Fruit fly (Drosophila melanogaster) whole organism, embryonic: ENCODE data around the gene a10.

Experiments
- B-H2 ChIP-seq: fragments of 200-800 bp; sonication (Bioruptor generic); optimal IDR thresholded peaks from 2 replicates; lab custom pipeline; 2018; ENCODE audit warnings: missing biosample characterization, mild to moderate bottlenecking, missing genetic modification characterization
- CG11695 ChIP-seq: fragments of 200-800 bp; sonication (Bioruptor generic); IDR thresholded peaks from 3 replicates; pipeline ENCODE4 v1.3.6; 2022; ENCODE audit warnings: missing biosample characterization, missing genetic modification characterization
- CG13296 ChIP-seq: fragments of 200-800 bp; sonication (Bioruptor generic); optimal IDR thresholded peaks from 3 replicates; lab custom pipeline; 2018; ENCODE audit warnings: missing biosample characterization, mild to moderate bottlenecking, missing genetic modification characterization
- CG13894 ChIP-seq: fragments of 200-800 bp; sonication (Bioruptor generic); optimal IDR thresholded peaks from 3 replicates; lab custom pipeline; 2018; ENCODE audit warnings: missing biosample characterization, mild to moderate bottlenecking, missing genetic modification characterization, moderate library complexity
- CG15073 ChIP-seq: fragments of 200-800 bp; sonication (Bioruptor generic); optimal IDR thresholded peaks from 2 replicates; lab custom pipeline; 2016; ENCODE audit warnings: missing biosample characterization, missing genetic modification characterization
- CG16815 ChIP-seq: fragments of 200-800 bp; sonication (Bioruptor generic); optimal IDR thresholded peaks from 3 replicates; lab custom pipeline; 2017; ENCODE audit warnings: missing biosample characterization, mild to moderate bottlenecking, missing genetic modification characterization
- CG31224 ChIP-seq: fragments of 200-800 bp; sonication (Bioruptor generic); IDR thresholded peaks from 2 replicates; pipeline ENCODE4 v1.3.6; 2022; ENCODE audit warnings: missing biosample characterization, missing genetic modification characterization
- CG33213 ChIP-seq: fragments of 200-800 bp; sonication (Bioruptor generic); optimal IDR thresholded peaks from 3 replicates; lab custom pipeline; 2016; ENCODE audit warnings: missing biosample characterization, missing genetic modification characterization
- CG33557 ChIP-seq: fragments of 200-800 bp; sonication (Bioruptor generic); optimal IDR thresholded peaks from 2 replicates; lab custom pipeline; 2019; ENCODE audit warnings: missing biosample characterization, mild to moderate bottlenecking, missing genetic modification characterization, moderate library complexity
- CG34224 ChIP-seq: fragments of 200-800 bp; sonication (Bioruptor generic); IDR thresholded peaks from 3 replicates; pipeline ENCODE4 v1.3.6; 2022; ENCODE audit warnings: missing biosample characterization, missing genetic modification characterization; ENCODE audit not compliant: partially characterized antibody
- CG3726 ChIP-seq: fragments of 200-800 bp; sonication (Bioruptor generic); IDR thresholded peaks from 3 replicates; pipeline ENCODE4, ENCODE4 v1.3.6; 2022; ENCODE audit warnings: missing biosample characterization, missing genetic modification characterization
- CG42726 ChIP-seq: fragments of 200-800 bp; sonication (Bioruptor generic); IDR thresholded peaks from 2 replicates; pipeline ENCODE4 v1.3.6; 2022; ENCODE audit warnings: missing biosample characterization, missing genetic modification characterization; ENCODE audit not compliant: partially characterized antibody
- CG6689 ChIP-seq: fragments of 200-800 bp; sonication (Bioruptor generic); IDR thresholded peaks from 2 replicates; pipeline ENCODE4 v1.3.6; 2022; ENCODE audit warnings: missing biosample characterization, missing genetic modification characterization
- CG7928 ChIP-seq: fragments of 200-800 bp; sonication (Bioruptor generic); optimal IDR thresholded peaks from 2 replicates; lab custom pipeline; 2017; ENCODE audit warnings: missing biosample characterization, mild to moderate bottlenecking, missing genetic modification characterization
- CG7987 ChIP-seq: fragments of 200-800 bp; sonication (Bioruptor generic); optimal IDR thresholded peaks from 2 replicates; lab custom pipeline; 2018; ENCODE audit warnings: missing biosample characterization, mild to moderate bottlenecking, missing genetic modification characterization, moderate library complexity
- CG9817 ChIP-seq: fragments of 200-800 bp; sonication (Bioruptor generic); optimal IDR thresholded peaks from 2 replicates; lab custom pipeline; 2018; ENCODE audit warnings: missing biosample characterization, mild to moderate bottlenecking, missing genetic modification characterization, moderate library complexity
- CoRest ChIP-seq: fragments of 200-800 bp; sonication (Bioruptor generic); optimal IDR thresholded peaks from 3 replicates; lab custom pipeline; 2018; ENCODE audit warnings: missing biosample characterization, mild to moderate bottlenecking, missing genetic modification characterization, moderate library complexity
- D ChIP-seq, 2 experiments: fragments of 200-800 bp in 1 of 2; fragments of >200 bp in 1 of 2; sonication (Bioruptor generic) in 1 of 2; optimal IDR thresholded peaks; 2 replicates in 1 of 2; 3 replicates in 1 of 2; lab custom pipeline; 2017; ENCODE audit warnings: mild to moderate bottlenecking in 1 of 2, missing biosample characterization in 1 of 2, missing genetic modification characterization in 1 of 2, missing genetic modification reagents in 1 of 2
- E2f2 ChIP-seq: fragments of 200-800 bp; sonication (Bioruptor generic); IDR thresholded peaks from 2 replicates; pipeline ENCODE4 v1.3.6; 2022; ENCODE audit warnings: missing biosample characterization, missing genetic modification characterization
- Hey ChIP-seq: fragments of 200-800 bp; sonication (Bioruptor generic); optimal IDR thresholded peaks from 3 replicates; lab custom pipeline; 2018; ENCODE audit warnings: missing biosample characterization, mild to moderate bottlenecking, missing genetic modification characterization
- Hsf ChIP-seq: fragments of 200-800 bp; sonication (Bioruptor generic); optimal IDR thresholded peaks from 3 replicates; lab custom pipeline; 2016; ENCODE audit warnings: missing biosample characterization, missing genetic modification characterization
- Kr ChIP-seq: fragments of 200-800 bp; sonication (Bioruptor generic); optimal IDR thresholded peaks from 2 replicates; lab custom pipeline; 2017; ENCODE audit warnings: missing biosample characterization, mild to moderate bottlenecking, missing genetic modification characterization
- NK7.1 ChIP-seq: fragments of 200-800 bp; sonication (Bioruptor generic); optimal IDR thresholded peaks from 3 replicates; lab custom pipeline; 2016; ENCODE audit warnings: missing biosample characterization, missing genetic modification characterization
- Oaz ChIP-seq: fragments of 200-800 bp; sonication (Bioruptor generic); IDR thresholded peaks from 2 replicates; pipeline ENCODE4 v1.3.6; 2022; ENCODE audit warnings: missing biosample characterization, missing genetic modification characterization
- Sox100B ChIP-seq: fragments of 200-800 bp; sonication (Bioruptor generic); optimal IDR thresholded peaks from 3 replicates; lab custom pipeline; 2018; ENCODE audit warnings: missing biosample characterization, mild to moderate bottlenecking, missing genetic modification characterization
- Sry-β ChIP-seq: fragments of 200-800 bp; sonication (Bioruptor generic); optimal IDR thresholded peaks from 2 replicates; lab custom pipeline; 2018; ENCODE audit warnings: missing biosample characterization, mild to moderate bottlenecking, missing genetic modification characterization, moderate library complexity
- ac ChIP-seq: fragments of 200-800 bp; sonication (Bioruptor generic); optimal IDR thresholded peaks from 3 replicates; lab custom pipeline; 2017; ENCODE audit warnings: missing biosample characterization, mild to moderate bottlenecking, missing genetic modification characterization
- br ChIP-seq: fragments of >200 bp; optimal IDR thresholded peaks from 2 replicates; lab custom pipeline; 2017
- chn ChIP-seq: fragments of 200-800 bp; sonication (Bioruptor generic); optimal IDR thresholded peaks from 2 replicates; lab custom pipeline; 2016; ENCODE audit warnings: missing biosample characterization, missing genetic modification characterization
- corto ChIP-seq: fragments of 200-800 bp; sonication (Bioruptor generic); optimal IDR thresholded peaks from 2 replicates; lab custom pipeline; 2016; ENCODE audit warnings: missing biosample characterization, mild to moderate bottlenecking, missing genetic modification characterization, moderate library complexity
- disco-r ChIP-seq: fragments of 200-800 bp; sonication (Bioruptor generic); optimal IDR thresholded peaks from 2 replicates; lab custom pipeline; 2016; ENCODE audit warnings: missing biosample characterization, missing genetic modification characterization
- grau ChIP-seq: fragments of 200-800 bp; optimal IDR thresholded peaks from 3 replicates; lab custom pipeline; 2019; ENCODE audit warnings: missing biosample characterization, mild to moderate bottlenecking, missing genetic modification characterization, moderate library complexity
- gsb-n ChIP-seq: fragments of 200-800 bp; sonication (Bioruptor generic); optimal IDR thresholded peaks from 3 replicates; lab custom pipeline; 2018; ENCODE audit warnings: missing biosample characterization, mild to moderate bottlenecking, missing genetic modification characterization
- lola ChIP-seq, 3 experiments: fragments of >200 bp in 2 of 3; fragments of 200-800 bp in 1 of 3; sonication (Bioruptor generic) in 1 of 3; optimal IDR thresholded peaks; 2 replicates each; lab custom pipeline; 2017 to 2019; ENCODE audit warnings: missing biosample characterization in 3 of 3, missing genetic modification characterization in 3 of 3, mild to moderate bottlenecking in 1 of 3, moderate library complexity in 1 of 3
- mld ChIP-seq: fragments of 200-800 bp; sonication (Bioruptor generic); IDR thresholded peaks from 3 replicates; pipeline ENCODE4 v1.3.6; 2022; ENCODE audit warnings: missing biosample characterization, missing genetic modification characterization; ENCODE audit not compliant: partially characterized antibody
- nerfin-2 ChIP-seq: fragments of 200-800 bp; sonication (Bioruptor generic); IDR thresholded peaks from 2 replicates; pipeline ENCODE4 v1.3.6; 2022; ENCODE audit warnings: missing biosample characterization, missing genetic modification characterization; ENCODE audit not compliant: partially characterized antibody
- otp ChIP-seq: fragments of 200-800 bp; sonication (Bioruptor generic); IDR thresholded peaks from 3 replicates; pipeline ENCODE4, ENCODE4 v1.3.6; 2022; ENCODE audit warnings: missing biosample characterization, missing genetic modification characterization
- pros ChIP-seq: fragments of 200-800 bp; sonication (Bioruptor generic); optimal IDR thresholded peaks from 3 replicates; lab custom pipeline; 2019; ENCODE audit warnings: missing biosample characterization, mild to moderate bottlenecking, missing genetic modification characterization, moderate library complexity
- sc ChIP-seq, 3 experiments: fragments of >200 bp in 2 of 3; fragments of 200-800 bp in 1 of 3; sonication (Bioruptor generic) in 1 of 3; optimal IDR thresholded peaks; 2 replicates in 2 of 3; 3 replicates in 1 of 3; lab custom pipeline; 2017; ENCODE audit warnings: mild to moderate bottlenecking in 1 of 3, missing biosample characterization in 1 of 3, missing genetic modification characterization in 1 of 3, missing genetic modification reagents in 1 of 3
- sd ChIP-seq: fragments of 200-800 bp; sonication (Bioruptor generic); optimal IDR thresholded peaks from 3 replicates; lab custom pipeline; 2018; ENCODE audit warnings: missing biosample characterization, mild to moderate bottlenecking, missing genetic modification characterization, moderate library complexity
- sim ChIP-seq: fragments of 200-800 bp; sonication (Bioruptor generic); IDR thresholded peaks from 2 replicates; pipeline ENCODE4 v1.3.6; 2022; ENCODE audit warnings: missing biosample characterization, missing genetic modification characterization
- sisA ChIP-seq: fragments of 200-800 bp; sonication (Bioruptor generic); IDR thresholded peaks from 2 replicates; pipeline ENCODE4 v1.3.6; 2022; ENCODE audit warnings: missing biosample characterization, missing genetic modification characterization
- tgo ChIP-seq: fragments of 200-800 bp; sonication (Bioruptor generic); IDR thresholded peaks from 3 replicates; pipeline ENCODE4 v1.3.6; 2022; ENCODE audit warnings: missing biosample characterization, missing genetic modification characterization
- ttk ChIP-seq: fragments of 200-800 bp; sonication (Bioruptor generic); IDR thresholded peaks from 2 replicates; pipeline ENCODE4 v2.1.2; 2022; ENCODE audit warnings: missing biosample characterization, missing genetic modification characterization
- tup ChIP-seq: fragments of 200-800 bp; sonication (Bioruptor generic); optimal IDR thresholded peaks from 2 replicates; lab custom pipeline; 2016; ENCODE audit warnings: missing biosample characterization, mild to moderate bottlenecking, missing genetic modification characterization, moderate library complexity
- unc-4 ChIP-seq: fragments of 200-800 bp; sonication (Bioruptor generic); IDR thresholded peaks from 2 replicates; pipeline ENCODE4 v1.3.6; 2022; ENCODE audit warnings: missing biosample characterization, missing genetic modification characterization; ENCODE audit not compliant: partially characterized antibody
- zen ChIP-seq: fragments of 200-800 bp; sonication (Bioruptor generic); optimal IDR thresholded peaks from 3 replicates; lab custom pipeline; 2018; ENCODE audit warnings: missing biosample characterization, mild to moderate bottlenecking, missing genetic modification characterization, moderate library complexity

Gene a10

dm6 chr3L:17009715-17010491, 13.6 kb downstream of the a10 start (continued):
- TF ChIP-seq NK7.1 (GFP tag; lab: Kevin White, UChicago) (no peak), Oaz (GFP tag; lab: Robert Waterston, UW) (no peak), sisA (no peak), unc-4 (GFP tag; lab: Robert Waterston, UW) (peak; percentile 40; the same call in 1 of the 2 replicates), chn (GFP tag; lab: Kevin White, UChicago) (peak; percentile 51), ttk (GFP tag; lab: Robert Waterston, UW) (peak; percentile 44), sd (tag; lab: Kevin White, UChicago) (peak; percentile 93), CG31224 (no peak), CG13894 (tag; lab: Kevin White, UChicago) (peak; percentile 87), CG3726 (GFP tag; lab: Robert Waterston, UW) (no peak), CG9817 (peak; percentile 22), B-H2 (GFP tag; lab: Kevin White, UChicago) (peak; percentile 77), Hsf (GFP tag; lab: Kevin White, UChicago) (peak; percentile 0), pros (GFP tag; lab: Kevin White, UChicago) (peak; percentile 58), CG33557 (GFP tag; lab: Kevin White, UChicago) (peak; percentile 11), disco-r (GFP tag; lab: Kevin White, UChicago) (no peak), corto (GFP tag; lab: Kevin White, UChicago) (no peak), mld (GFP tag; lab: Robert Waterston, UW) (no peak), ac (GFP tag; lab: Kevin White, UChicago) (no peak), CG34224 (peak; percentile 51; the same call in 1 of the 3 replicates), sc (optimal IDR thresholded peaks at IDR 0.05; lab: Kevin White, UChicago) (no peak), sc (GFP tag; optimal IDR thresholded peaks at IDR 0.05; lab: Kevin White, UChicago) (no peak), Sry-β (no peak), D (optimal IDR thresholded peaks at IDR 0.05; lab: Kevin White, UChicago) (no peak), D (GFP tag; optimal IDR thresholded peaks at IDR 0.05; lab: Kevin White, UChicago) (no peak), CG7987 (GFP tag; lab: Kevin White, UChicago) (peak; percentile 82), CG7928 (GFP tag; lab: Kevin White, UChicago) (no peak), otp (GFP tag; lab: Robert Waterston, UW) (no peak), sim (GFP tag; lab: Robert Waterston, UW) (no peak), lola (GFP tag; optimal IDR thresholded peaks at IDR 0.05; lab: Kevin White, UChicago) (no peak), CG15073 (GFP tag; lab: Kevin White, UChicago) (no peak), zen (tag; lab: Kevin White, UChicago) (no peak), tup (GFP tag; lab: Kevin White, UChicago) (no peak), Kr (GFP tag; lab: Kevin White, UChicago) (no peak), CG11695 (GFP tag; lab: Robert Waterston, UW) (peak; percentile 50; the same call in 2 of the 3 replicates), grau (tag; lab: Kevin White, UChicago) (peak; percentile 49), CG42726 (GFP tag; lab: Robert Waterston, UW) (peak; percentile 67; the same call in 1 of the 2 replicates), CG13296 (GFP tag; lab: Kevin White, UChicago) (peak; percentile 62), gsb-n (tag; lab: Kevin White, UChicago) (no peak), Sox100B (GFP tag; lab: Kevin White, UChicago) (peak; percentile 41), E2f2 (GFP tag; lab: Robert Waterston, UW) (no peak; the same call in 1 of the 2 replicates), CG6689 (no peak), tgo (GFP tag; lab: Robert Waterston, UW) (peak; percentile 29; the same call in 2 of the 3 replicates), Hey (tag; lab: Kevin White, UChicago) (peak; percentile 32), CG16815 (GFP tag; lab: Kevin White, UChicago) (no peak), CG33213 (no peak), br (lab: Kevin White, UChicago) (no peak), CoRest (tag; lab: Kevin White, UChicago) (peak; percentile 0), nerfin-2 (GFP tag; lab: Robert Waterston, UW) (no peak)
